Fruit fly (Drosophila melanogaster): ENCODE data around the gene ppk27.

The ppk27 gene

dm6 chr3L:3755713-3756112 is 712 bp upstream of the ppk27 start (continued):
- TF ChIP-seq hkb (optimal IDR thresholded peaks at IDR 0.05), result no peak
- no peak for TF ChIP-seq hkb (GFP tag; IDR thresholded peaks at IDR 0.05)
- no peak for TF ChIP-seq CG13894 (tag; optimal IDR thresholded peaks at IDR 0.05)
- TF ChIP-seq H15 (GFP tag; IDR thresholded peaks at IDR 0.05), result no peak
- TF ChIP-seq Opbp (GFP tag; IDR thresholded peaks at IDR 0.05; ENCODE audit: partially characterized antibody), result no peak
- no peak for TF ChIP-seq Ets65A (GFP tag)
- TF ChIP-seq Six4 (GFP tag; optimal IDR thresholded peaks at IDR 0.05), result no peak
- TF ChIP-seq Deaf1 (tag; optimal IDR thresholded peaks at IDR 0.05), result no peak
- TF ChIP-seq Hsf (GFP tag; optimal IDR thresholded peaks at IDR 0.05), result no peak
- TF ChIP-seq Camta (GFP tag; optimal IDR thresholded peaks at IDR 0.05), result no peak
- TF ChIP-seq CG7745 (tag; optimal IDR thresholded peaks at IDR 0.05), result no peak
- TF ChIP-seq CG15479 (GFP tag; optimal IDR thresholded peaks at IDR 0.05), result no peak
- no peak for TF ChIP-seq odd (GFP tag; optimal IDR thresholded peaks at IDR 0.05)
- no peak for TF ChIP-seq Abd-B (GFP tag; optimal IDR thresholded peaks at IDR 0.05)
- no peak for TF ChIP-seq CG11398 (GFP tag; optimal IDR thresholded peaks at IDR 0.05)
- TF ChIP-seq CG3407 (GFP tag; optimal IDR thresholded peaks at IDR 0.05), result peak; percentile 1
- no peak for TF ChIP-seq CG10366 (GFP tag; IDR thresholded peaks at IDR 0.05)
- no peak for TF ChIP-seq HLH54F (GFP tag; optimal IDR thresholded peaks at IDR 0.05)
- TF ChIP-seq bowl (GFP tag; IDR thresholded peaks at IDR 0.05), result no peak
- TF ChIP-seq CG1603 (tag; optimal IDR thresholded peaks at IDR 0.05), result peak; percentile 5
- TF ChIP-seq PHDP (tag; optimal IDR thresholded peaks at IDR 0.05), result no peak
- TF ChIP-seq Meics (GFP tag; optimal IDR thresholded peaks at IDR 0.05), result peak; percentile 14
- no peak for TF ChIP-seq cas (GFP tag; IDR thresholded peaks at IDR 0.05)
- no peak for TF ChIP-seq D19B (GFP tag; optimal IDR thresholded peaks at IDR 0.05)
- TF ChIP-seq CG12769 (tag; optimal IDR thresholded peaks at IDR 0.05), result peak; percentile 37
- no peak for TF ChIP-seq nerfin-1 (tag; optimal IDR thresholded peaks at IDR 0.05)
- no peak for TF ChIP-seq Scr (GFP tag; IDR thresholded peaks at IDR 0.05; ENCODE audit: partially characterized antibody)
- TF ChIP-seq sug (tag; optimal IDR thresholded peaks at IDR 0.05), result no peak
- no peak for TF ChIP-seq Nf-YB (GFP tag; optimal IDR thresholded peaks at IDR 0.05)
- no peak for TF ChIP-seq lilli (GFP tag; optimal IDR thresholded peaks at IDR 0.05)
- no peak for TF ChIP-seq CG17829 (tag; optimal IDR thresholded peaks at IDR 0.05)
- TF ChIP-seq mld (GFP tag; IDR thresholded peaks at IDR 0.05; ENCODE audit: partially characterized antibody), result no peak
- no peak for TF ChIP-seq CG14965 (GFP tag; optimal IDR thresholded peaks at IDR 0.05; ENCODE audit: borderline replicate concordance)
- TF ChIP-seq CG4404 (GFP tag; IDR thresholded peaks at IDR 0.05), result no peak
- TF ChIP-seq br (optimal IDR thresholded peaks at IDR 0.05), result no peak
- TF ChIP-seq BEAF-32 (GFP tag; optimal IDR thresholded peaks at IDR 0.05), result no peak
- no peak for TF ChIP-seq stc (GFP tag; IDR thresholded peaks at IDR 0.05)
- no peak for TF ChIP-seq CG32532 (GFP tag; IDR thresholded peaks at IDR 0.05)
- TF ChIP-seq tap (tag; optimal IDR thresholded peaks at IDR 0.05), result no peak
- TF ChIP-seq CG14050 (GFP tag; IDR thresholded peaks at IDR 0.05), result no peak
- no peak for TF ChIP-seq CG8359 (GFP tag; optimal IDR thresholded peaks at IDR 0.05; ENCODE audit: borderline replicate concordance)
- no peak for TF ChIP-seq vvl (GFP tag; IDR thresholded peaks at IDR 0.05)
- TF ChIP-seq CG11247 (GFP tag; IDR thresholded peaks at IDR 0.05), result no peak
- TF ChIP-seq MBD-R2 (GFP tag; IDR thresholded peaks at IDR 0.05), result no peak
- no peak for TF ChIP-seq hbn (GFP tag; IDR thresholded peaks at IDR 0.05; ENCODE audit: partially characterized antibody)
- no peak for TF ChIP-seq CG11085 (GFP tag; IDR thresholded peaks at IDR 0.05)
- peak in 1 of 2 experiments; percentile 31 for TF ChIP-seq Eip74EF (GFP tag; optimal IDR thresholded peaks at IDR 0.05)
- no peak for TF ChIP-seq az2 (GFP tag; optimal IDR thresholded peaks at IDR 0.05)
- no peak for TF ChIP-seq CG12236 (GFP tag; optimal IDR thresholded peaks at IDR 0.05)
- TF ChIP-seq z (GFP tag; IDR thresholded peaks at IDR 0.05), result no peak
- TF ChIP-seq CG32772 (GFP tag; IDR thresholded peaks at IDR 0.05), result no peak
- TF ChIP-seq Max (GFP tag; optimal IDR thresholded peaks at IDR 0.05), result no peak
- no peak for TF ChIP-seq C15 (GFP tag; IDR thresholded peaks at IDR 0.05)
